Fruit fly (Drosophila melanogaster) S2 (cell line): ENCODE measurements around the gene CG18754.

Experiments used
- CG8478 ChIP-seq: fragments of >200 bp; optimal IDR thresholded peaks from 2 replicates; lab custom pipeline; 2018
- CTCF ChIP-seq, 2 experiments: fragments of >200 bp; optimal IDR thresholded peaks; 2 replicates each; lab custom pipeline; 2018

- TF ChIP-seq CG8478 (lab: Kevin White, UChicago) = no peak
- no peak for TF ChIP-seq CTCF (optimal IDR thresholded peaks at IDR 0.05; lab: Kevin White, UChicago)
Measured at dm6 chr3R:23669401-23670216, 14.2 kb upstream of the CG18754 start, which contains the start of gene CG31145.
